Fruit fly (Drosophila melanogaster) whole organism, larva: ENCODE measurements around the gene PsGEF.

ENCODE experiments used
- noc ChIP-seq: fragments of 200-800 bp; sonication (Bioruptor generic); optimal IDR thresholded peaks from 3 replicates; lab custom pipeline; 2019; ENCODE audit warnings: missing biosample characterization, mild to moderate bottlenecking, missing genetic modification characterization, moderate library complexity

Gene PsGEF

DNA sequence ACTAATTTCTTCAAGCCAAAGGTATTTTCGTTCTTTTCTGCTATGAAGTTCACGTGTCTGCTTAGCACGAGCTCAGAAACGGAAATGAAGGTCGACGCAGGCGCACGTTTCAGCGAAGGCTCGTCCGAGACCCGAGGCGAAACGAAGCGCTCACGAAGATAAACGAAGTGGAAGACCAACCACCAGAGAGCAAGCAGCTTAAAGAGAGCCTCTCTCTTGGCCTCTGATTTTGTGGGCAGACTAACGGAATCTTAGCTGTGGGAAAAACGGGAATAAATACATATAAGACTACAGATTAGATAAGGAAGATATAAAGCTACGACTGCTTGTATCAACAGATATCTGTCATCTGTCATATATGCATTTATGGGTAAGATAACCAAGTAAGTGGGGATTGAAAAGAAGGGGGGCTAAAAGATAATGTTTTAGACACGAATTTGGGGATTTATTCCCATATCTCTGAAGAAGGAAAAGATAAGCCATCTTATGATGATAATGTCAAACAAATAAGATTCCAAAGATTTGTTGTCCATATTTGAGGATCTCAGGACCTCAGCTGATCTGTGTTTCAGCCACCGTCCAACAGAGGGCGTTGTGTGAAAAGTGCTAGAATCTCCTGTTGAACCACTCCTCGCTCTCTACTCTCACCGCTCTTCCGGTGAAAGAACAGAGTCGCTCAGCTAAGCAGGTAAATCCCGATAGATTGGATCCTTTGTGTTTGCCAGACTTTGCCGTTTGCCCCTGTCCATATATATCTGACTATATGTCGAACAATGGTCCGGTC lies at the start of gene PsGEF:
TSS of gene PsGEF (minus strand) at position 86 of the 784 bp plus-strand sequence.
- no peak for TF ChIP-seq noc

DNA sequence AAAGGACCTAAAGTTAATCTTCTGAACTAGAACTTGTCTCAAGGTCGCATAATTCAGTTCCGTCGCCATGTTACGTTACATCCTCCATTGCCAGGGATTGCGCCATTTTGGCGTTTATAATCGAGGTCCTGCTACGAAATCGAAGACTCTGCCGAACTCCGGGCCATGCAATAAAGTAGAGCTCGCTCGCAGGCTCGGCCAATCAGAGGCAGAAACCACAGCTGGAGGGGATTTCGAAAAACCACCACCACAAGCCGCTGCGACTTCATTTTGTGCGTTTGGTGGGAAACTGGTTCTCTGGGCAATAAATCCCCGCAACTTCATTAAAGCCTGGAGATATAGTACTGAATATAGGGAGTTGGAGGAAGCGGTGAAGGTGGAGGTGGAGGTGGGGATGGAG lies 47.4 kb upstream of the PsGEF start:
- TF ChIP-seq noc, result no peak

DNA sequence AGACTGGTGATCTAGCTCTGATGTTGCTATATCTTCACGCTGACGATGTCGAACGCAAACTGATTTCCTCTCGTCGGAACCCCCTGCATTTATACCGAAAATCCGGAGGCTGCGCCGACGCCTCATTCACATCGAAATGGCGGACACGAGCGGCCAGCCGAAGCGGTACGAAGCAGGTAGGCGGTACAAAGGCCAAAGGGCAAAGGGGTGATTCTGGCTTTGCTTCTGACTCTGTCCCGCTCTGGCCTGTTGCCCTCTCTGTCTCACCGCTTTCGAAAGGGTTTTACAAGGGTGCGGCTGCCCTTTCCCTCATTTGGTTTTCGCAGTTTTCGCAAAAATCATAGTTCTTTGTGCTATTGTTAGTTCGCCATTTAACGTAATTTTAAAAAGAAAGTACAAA lies 41.4 kb upstream of the PsGEF start, which contains the start of gene gt:
TSS of gene gt (minus strand) at position 65 of the 400 bp plus-strand sequence.
- no peak for TF ChIP-seq noc

DNA sequence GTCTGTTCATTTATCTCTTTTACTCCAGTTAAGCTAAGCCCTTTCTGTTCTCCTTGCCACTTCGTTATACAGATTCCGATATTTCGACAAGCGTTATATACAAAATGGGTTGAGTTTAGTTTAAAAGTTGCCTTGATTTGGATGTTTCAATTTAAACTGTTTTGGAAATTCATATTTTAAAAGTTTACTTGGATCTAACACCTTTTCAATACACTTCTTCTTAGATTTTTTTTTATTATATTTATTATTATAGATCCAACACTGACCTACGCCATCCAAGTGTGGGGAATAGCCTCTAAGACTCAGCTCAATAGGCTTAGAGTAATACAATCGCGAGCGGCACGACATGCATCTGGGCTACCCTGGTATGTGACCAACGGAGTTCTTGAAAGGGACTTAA lies 38.3 kb upstream of the PsGEF start, which contains the start of gene CG32797:
TSS of gene CG32797 (minus strand) at position 101 of the 400 bp plus-strand sequence.
- TF ChIP-seq noc, result no peak

DNA sequence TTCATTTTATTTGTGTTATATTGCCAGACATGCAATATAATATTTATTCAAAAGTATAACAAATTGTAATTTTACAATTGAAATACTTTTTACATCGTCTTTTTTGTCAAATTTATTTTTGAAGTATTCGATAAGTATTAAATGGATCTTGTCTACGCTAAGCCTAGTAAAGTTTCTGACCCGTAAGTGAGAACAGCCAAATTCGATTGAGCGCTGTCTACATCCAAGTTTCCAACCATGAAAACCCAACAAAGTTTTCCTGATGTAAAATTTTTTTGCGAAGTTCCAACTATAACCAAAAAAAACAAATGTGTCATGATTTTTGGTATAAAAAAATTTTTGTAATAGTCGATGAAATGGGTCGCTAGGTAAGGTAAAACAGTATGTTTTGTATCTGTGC lies 32.1 kb upstream of the PsGEF start:
- no peak for TF ChIP-seq noc

DNA sequence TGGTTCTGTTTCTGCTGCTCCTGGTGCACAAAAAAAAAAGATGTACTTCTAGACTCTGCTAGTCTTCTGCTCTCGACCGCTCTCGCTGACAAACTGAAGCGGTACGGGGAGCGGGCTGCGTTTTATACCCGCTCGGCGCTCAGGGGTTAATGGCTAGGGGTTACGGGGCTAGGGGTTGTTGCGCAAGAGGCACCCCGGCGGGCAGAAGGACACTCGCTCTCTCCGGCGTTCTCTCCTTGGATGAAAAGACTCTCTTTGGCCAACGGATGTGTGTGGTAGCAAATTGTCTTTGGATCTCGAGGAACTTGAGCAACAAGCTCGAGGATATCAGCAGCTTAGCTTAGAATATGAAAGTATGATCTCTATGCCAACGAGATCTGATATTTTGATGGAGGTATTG lies 23.3 kb upstream of the PsGEF start, which contains the start of gene CG12496:
TSS of gene CG12496 (minus strand) at position 97 of the 400 bp plus-strand sequence.
- TF ChIP-seq noc, result no peak

DNA sequence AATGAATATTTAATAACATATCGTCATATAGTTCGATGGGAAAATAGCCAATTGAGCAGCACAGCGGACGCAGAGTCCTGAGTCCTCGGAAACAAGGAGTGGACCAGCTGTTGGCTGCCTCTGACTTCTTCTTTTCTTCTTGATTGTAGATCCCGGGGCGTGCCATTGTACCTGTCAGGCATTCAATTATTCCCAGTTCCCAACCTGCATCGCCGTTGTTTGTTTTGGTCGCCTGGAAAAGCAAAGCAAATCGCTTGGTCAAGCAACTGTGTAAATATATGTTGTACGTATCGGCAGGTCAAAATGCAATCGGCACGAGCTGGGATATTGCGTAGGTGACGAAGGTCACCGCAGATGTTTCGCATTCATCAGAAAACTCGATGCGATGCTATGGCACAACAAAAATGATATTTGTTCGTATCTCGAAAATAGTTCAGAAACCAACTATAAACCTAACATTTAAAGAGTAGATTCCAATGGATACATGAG lies 21.3 kb upstream of the PsGEF start:
- TF ChIP-seq noc, result no peak

DNA sequence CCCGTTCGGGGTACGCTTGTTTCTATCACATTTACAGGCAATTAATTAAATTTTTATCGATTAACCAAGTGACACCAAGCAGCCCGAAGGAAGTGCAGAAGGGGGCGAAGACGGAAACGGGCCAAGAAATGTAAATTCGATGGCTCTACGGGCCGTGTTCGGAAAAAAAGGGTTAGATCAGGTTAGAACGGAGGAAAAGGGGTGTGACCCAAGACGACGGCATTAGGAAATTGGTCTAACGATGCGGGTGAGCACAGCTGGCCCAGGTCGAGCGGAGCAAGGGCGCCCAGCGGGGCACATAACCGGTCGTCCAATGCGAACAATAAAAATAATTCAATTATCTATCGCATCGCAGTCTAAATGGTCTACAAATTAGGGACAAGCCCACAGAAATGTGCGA lies 12.0 kb upstream of the PsGEF start:
- TF ChIP-seq noc, result no peak

DNA sequence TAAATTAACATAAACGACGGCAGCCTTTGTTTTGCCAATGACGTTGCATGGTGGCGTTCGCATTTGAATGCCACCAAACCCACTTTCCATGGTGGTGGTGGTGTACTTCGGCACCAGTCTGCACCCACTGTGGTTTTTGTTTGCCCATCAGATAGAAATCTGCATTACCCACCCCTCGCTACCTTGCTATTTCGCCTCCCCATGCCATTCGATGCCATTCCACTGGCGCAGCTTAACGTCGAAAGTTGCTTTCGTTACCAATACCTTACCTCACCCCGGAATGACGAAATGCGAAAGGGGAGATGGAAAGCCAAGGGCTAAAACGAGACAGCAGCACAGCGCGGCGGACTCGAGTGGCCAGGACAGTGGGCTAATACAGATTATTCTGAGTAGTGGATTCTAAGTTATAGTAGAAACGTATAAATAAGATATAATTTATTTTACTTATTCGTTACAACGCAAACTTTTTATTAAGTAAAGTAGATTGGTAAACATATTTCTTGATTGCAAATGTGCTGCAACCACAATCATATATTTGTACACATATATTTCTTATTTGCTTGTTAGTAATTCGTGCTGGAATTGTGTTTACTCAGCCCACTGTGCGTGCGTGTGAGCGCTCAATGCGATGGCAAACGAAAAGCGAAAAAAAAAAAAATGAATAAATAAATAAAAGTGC lies 8.9 kb upstream of the PsGEF start:
- no peak for TF ChIP-seq noc

DNA sequence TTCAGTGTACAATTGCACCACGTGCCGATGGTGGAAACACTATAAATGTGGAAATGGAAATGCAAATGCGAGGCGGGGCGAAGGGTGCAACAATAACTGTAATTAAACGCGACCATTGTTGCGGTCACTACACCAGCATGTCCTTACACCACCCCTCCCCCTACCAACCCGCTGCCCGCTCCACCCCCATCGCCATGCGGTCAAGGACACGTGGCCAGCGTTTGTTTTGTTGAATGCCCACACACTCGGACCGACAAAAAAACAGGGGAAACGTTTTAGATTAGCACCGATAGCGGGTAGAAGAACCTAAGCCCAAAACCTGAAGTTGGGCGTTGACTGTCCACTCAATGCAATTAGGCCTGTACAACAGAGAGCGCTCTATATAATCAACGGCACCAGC lies 7.1 kb upstream of the PsGEF start:
- no peak for TF ChIP-seq noc

DNA sequence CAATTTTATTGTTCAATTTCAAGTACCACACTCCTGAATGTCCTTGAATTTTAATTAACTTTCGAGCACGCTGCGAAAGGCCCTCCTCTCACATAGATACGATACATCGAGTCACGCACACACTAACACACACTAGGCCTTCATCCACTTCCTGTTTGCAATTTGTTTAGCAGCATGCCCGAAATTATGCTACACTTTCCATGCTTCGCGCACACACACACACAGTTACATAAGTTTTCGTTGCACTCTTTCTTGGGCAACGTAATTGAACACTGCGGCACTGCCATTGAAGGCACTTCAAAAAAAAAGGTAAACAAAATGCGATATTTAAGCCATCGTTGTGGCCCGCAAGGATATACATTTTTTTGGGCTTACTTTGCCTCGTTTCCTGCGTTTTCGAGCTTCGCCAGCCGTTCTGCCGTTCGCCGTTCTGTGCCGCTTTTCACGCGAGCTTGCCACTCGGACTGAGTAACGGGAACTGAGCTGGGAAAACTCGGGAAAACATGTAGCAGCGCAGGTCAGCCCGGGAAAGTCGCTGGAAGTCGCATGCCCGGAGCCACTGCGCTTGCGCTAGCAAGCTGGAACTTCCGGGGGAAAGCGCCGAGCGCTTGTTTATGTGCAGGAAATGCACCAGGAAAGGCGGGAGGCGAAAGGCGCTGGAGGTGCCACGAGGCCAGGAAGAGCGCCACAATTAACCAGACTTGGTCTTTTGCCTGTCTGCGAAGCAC lies 4.2 kb downstream of the PsGEF start:
- TF ChIP-seq noc, result no peak

DNA sequence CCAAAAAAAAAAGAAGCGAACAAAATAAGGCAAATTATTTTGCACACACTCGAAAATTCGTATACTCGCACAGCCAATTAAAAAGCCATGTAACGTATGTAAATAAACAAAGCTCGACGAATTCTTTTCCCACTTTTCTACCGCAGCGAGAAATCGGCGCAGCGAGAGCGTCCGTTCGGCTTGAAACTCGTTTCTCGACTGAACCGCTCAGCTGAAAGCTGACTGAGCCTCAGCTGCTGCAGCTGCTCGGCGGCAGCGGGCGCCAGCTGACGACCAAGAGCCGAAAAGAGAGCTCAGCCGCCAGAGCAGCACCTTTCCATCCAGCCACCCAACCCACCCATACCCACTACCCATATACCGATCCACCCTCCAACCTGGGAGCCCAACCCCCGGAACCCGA lies 21.3 kb downstream of the PsGEF start, which contains the start of gene CG2841:
TSS of gene CG2841 (minus strand) at position 186 of the 400 bp plus-strand sequence.
- no peak for TF ChIP-seq noc

DNA sequence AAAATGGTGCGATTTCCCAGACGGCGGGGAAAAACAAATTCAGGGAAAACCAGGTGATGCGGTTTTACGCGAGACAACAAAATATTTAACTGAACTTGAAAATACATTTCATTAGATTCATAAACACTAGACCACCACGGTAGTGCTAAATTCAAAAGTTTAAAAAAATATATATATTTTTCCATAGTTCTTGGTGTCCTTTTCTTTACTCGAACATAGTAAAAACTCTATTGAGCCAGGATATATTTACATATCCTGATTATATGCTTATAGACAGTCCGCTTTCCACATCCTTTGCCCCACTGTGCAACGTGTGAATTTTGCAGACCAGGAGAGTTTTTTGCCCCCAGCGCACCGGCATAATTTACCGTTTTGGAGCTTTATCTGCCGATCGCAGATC lies 22.1 kb downstream of the PsGEF start:
- no peak for TF ChIP-seq noc

DNA sequence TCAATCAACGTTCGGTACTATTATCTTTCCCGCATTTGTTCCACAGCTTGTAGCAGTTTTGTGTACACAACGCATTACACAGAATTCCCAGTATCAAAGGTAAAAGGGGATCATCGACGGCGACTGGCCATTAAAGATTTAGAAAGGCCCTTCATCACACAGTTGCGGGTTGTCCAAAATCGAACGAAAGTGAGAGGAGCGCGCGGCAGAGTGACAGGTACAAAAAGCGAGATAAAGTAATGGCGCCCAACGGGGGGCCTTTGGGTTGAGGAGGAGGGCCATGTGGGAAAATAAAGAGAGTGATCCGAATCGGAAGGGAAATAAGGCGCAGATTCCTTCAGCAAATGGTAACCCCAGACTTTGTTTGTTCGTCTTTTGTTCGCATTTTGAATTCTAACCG lies 23.7 kb downstream of the PsGEF start:
- TF ChIP-seq noc, result no peak

DNA sequence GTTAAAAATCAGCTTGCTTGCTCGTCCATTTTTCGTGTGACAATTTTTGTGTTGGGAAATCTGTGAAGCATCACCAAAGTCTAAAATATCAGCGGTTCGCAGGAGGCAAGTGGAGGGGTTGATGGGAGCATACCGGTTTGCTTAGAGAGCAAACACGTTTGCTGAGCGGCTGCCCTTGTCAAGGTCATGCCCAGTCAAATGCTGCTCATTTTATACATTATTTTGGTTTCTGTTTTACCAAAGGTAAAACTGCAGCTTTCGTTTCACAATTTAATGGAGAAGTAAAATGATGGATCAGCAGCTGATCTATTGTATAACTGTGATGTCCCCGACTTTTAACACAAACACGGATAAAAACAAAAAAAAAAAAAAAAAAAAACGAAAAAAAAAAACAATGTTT lies 25.1 kb downstream of the PsGEF start:
- TF ChIP-seq noc, result no peak

DNA sequence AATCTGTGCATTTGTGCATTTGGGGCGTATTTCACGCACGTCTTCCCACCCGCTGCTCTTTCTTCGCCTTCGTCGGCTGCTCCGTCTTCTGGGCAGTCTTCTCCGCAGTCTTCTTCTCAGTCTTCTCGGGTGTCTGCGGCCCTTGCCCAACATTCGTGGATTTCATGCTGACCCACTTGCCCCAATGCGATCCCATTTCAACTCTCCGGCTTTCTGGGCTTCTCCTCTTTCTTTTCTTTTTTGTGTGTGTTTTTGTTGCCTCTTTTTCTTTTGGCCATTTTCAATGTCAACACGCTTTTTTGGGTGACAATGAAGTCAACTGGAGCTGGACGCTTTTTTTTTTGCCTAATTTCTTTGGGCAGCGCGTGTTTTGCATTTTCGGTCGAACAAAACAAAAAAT lies 26.5 kb downstream of the PsGEF start:
- TF ChIP-seq noc, result no peak

DNA sequence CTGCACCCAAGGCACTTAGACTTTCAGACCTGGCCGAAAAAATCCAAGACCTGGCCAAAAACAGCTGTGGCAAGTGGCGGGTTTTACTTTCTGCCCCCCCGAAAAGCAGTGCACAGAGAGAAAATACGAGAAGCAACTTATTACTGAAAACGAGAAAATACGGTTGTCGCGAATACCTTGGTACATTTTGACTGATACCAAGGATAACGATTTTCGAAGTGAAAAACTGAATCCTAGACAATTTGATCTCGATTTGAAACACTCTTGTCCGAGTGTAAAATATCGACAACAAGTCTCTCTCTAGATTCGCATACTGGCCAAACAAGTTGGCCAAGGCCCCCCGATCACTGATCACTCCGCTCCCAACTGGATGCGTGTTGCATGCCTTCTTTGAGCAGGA lies 27.6 kb downstream of the PsGEF start:
- TF ChIP-seq noc, result no peak
